Fruit fly (Drosophila melanogaster): Measurements from ENCODE around the gene FER.
A peak's percentile ranks its signal among the peaks of the same experiment; 100 is the strongest.

FER gene

dm6 chr3R:9334592-9335518 lies 59.5 kb downstream of the FER start, which contains the start of the genes Aduk and pasi2 (continued):
- TF ChIP-seq CG2199 (GFP tag; IDR thresholded peaks at IDR 0.05) = 0 out of 3 replicates have a peak, but pooled peaks have one; percentile 8
- TF ChIP-seq Sry-β (GFP tag; optimal IDR thresholded peaks at IDR 0.05) = no peak
- TF ChIP-seq YL-1 (GFP tag; optimal IDR thresholded peaks at IDR 0.05) = peak; percentile 84
- TF ChIP-seq CG2120 (GFP tag; optimal IDR thresholded peaks at IDR 0.05) = peak; percentile 8
- no peak for TF ChIP-seq CG10979 (tag; optimal IDR thresholded peaks at IDR 0.05)
- no peak for TF ChIP-seq shn (GFP tag; optimal IDR thresholded peaks at IDR 0.05)
- TF ChIP-seq salm (tag; optimal IDR thresholded peaks at IDR 0.05) = no peak
- no peak for TF ChIP-seq NK7.1 (GFP tag; optimal IDR thresholded peaks at IDR 0.05)
- no peak for TF ChIP-seq CG15269 (tag; optimal IDR thresholded peaks at IDR 0.05)
- no peak for TF ChIP-seq CG7786 (GFP tag; optimal IDR thresholded peaks at IDR 0.05)
- TF ChIP-seq CG6765 (GFP tag; optimal IDR thresholded peaks at IDR 0.05) = no peak
- no peak for TF ChIP-seq HLH3B (GFP tag; IDR thresholded peaks at IDR 0.05)
- peak; percentile 43 for TF ChIP-seq Dek (tag; optimal IDR thresholded peaks at IDR 0.05)
- TF ChIP-seq cato (GFP tag; optimal IDR thresholded peaks at IDR 0.05; ENCODE audit: borderline replicate concordance) = no peak
- peak; percentile 96 for TF ChIP-seq scrt (GFP tag; optimal IDR thresholded peaks at IDR 0.05)
- TF ChIP-seq Opbp (GFP tag; IDR thresholded peaks at IDR 0.05; ENCODE audit: partially characterized antibody) = peak; percentile 83
- TF ChIP-seq sc (optimal IDR thresholded peaks at IDR 0.05) = no peak
- no peak for TF ChIP-seq sc (GFP tag; optimal IDR thresholded peaks at IDR 0.05)
- no peak for TF ChIP-seq CG4854 (GFP tag; optimal IDR thresholded peaks at IDR 0.05)
- TF ChIP-seq Xrp1 (GFP tag; IDR thresholded peaks at IDR 0.05) = no peak
- peak; percentile 28 for TF ChIP-seq gfzf (GFP tag; optimal IDR thresholded peaks at IDR 0.05)
- no peak for TF ChIP-seq tx (GFP tag; optimal IDR thresholded peaks at IDR 0.05)
- no peak for TF ChIP-seq Ada2b (GFP tag; IDR thresholded peaks at IDR 0.05)
- peak; percentile 77 for TF ChIP-seq unc-4 (GFP tag; IDR thresholded peaks at IDR 0.05; ENCODE audit: partially characterized antibody)
- peak; percentile 99 for TF ChIP-seq Nf-YC (tag; optimal IDR thresholded peaks at IDR 0.05)
- TF ChIP-seq sob (GFP tag; IDR thresholded peaks at IDR 0.05) = no peak
- no peak for TF ChIP-seq wor (GFP tag; IDR thresholded peaks at IDR 0.05)
- no peak for TF ChIP-seq ind (GFP tag; optimal IDR thresholded peaks at IDR 0.05)
- TF ChIP-seq CG13424 (tag; optimal IDR thresholded peaks at IDR 0.05) = no peak
- TF ChIP-seq CG6254 (GFP tag; optimal IDR thresholded peaks at IDR 0.05) = peak; percentile 14
- 0 out of 2 replicates have a peak, but pooled peaks have one; percentile 28 for TF ChIP-seq chm (GFP tag; IDR thresholded peaks at IDR 0.05)
- no peak for TF ChIP-seq GATAe (GFP tag; conservative IDR thresholded peaks at IDR 0.05)
- TF ChIP-seq abd-A (tag; optimal IDR thresholded peaks at IDR 0.05) = peak; percentile 16
- no peak for TF ChIP-seq ftz-f1 (GFP tag; optimal IDR thresholded peaks at IDR 0.05)
- no peak for TF ChIP-seq CG7271 (tag; optimal IDR thresholded peaks at IDR 0.05)
- TF ChIP-seq pzg (GFP tag; optimal IDR thresholded peaks at IDR 0.05) = peak; percentile 84
- no peak for TF ChIP-seq zen (tag; optimal IDR thresholded peaks at IDR 0.05)
- no peak for TF ChIP-seq lab (GFP tag; optimal IDR thresholded peaks at IDR 0.05)
- TF ChIP-seq CG17186 (GFP tag; optimal IDR thresholded peaks at IDR 0.05) = peak; percentile 39
- TF ChIP-seq odd (GFP tag; optimal IDR thresholded peaks at IDR 0.05) = no peak
- peak; percentile 6 for TF ChIP-seq caup (GFP tag; optimal IDR thresholded peaks at IDR 0.05; ENCODE audit: severe bottlenecking)
- peak; percentile 88 for TF ChIP-seq CG2116 (GFP tag; optimal IDR thresholded peaks at IDR 0.05)
- peak; percentile 23 for TF ChIP-seq sug (tag; optimal IDR thresholded peaks at IDR 0.05)
- no peak for TF ChIP-seq CG8359 (GFP tag; optimal IDR thresholded peaks at IDR 0.05; ENCODE audit: borderline replicate concordance)
- no peak for TF ChIP-seq Jarid2 (GFP tag; optimal IDR thresholded peaks at IDR 0.05)
- TF ChIP-seq disco-r (GFP tag; optimal IDR thresholded peaks at IDR 0.05) = no peak
- no peak for TF ChIP-seq Aef1 (GFP tag; IDR thresholded peaks at IDR 0.05)
- TF ChIP-seq kah (GFP tag; optimal IDR thresholded peaks at IDR 0.05) = peak; percentile 90

All from whole organism, embryonic.